Worm (Caenorhabditis elegans): ENCODE measurements around the gene Y38E10A.17.

ce11 chrII:12620764-12621163 lies 13.8 kb downstream of the Y38E10A.17 start, which contains the start of gene nspe-1:
- TF ChIP-seq elt-3 (tag; optimal IDR thresholded peaks at IDR 0.05) = no peak
- no peak for TF ChIP-seq lin-13 (GFP tag; optimal IDR thresholded peaks at IDR 0.05)
- no peak for TF ChIP-seq unc-62 (GFP tag; optimal IDR thresholded peaks at IDR 0.05)
- no peak for TF ChIP-seq nhr-6 (tag; optimal IDR thresholded peaks at IDR 0.05)
- TF ChIP-seq sem-4 (tag; optimal IDR thresholded peaks at IDR 0.05) = no peak
- TF ChIP-seq blmp-1 (tag; optimal IDR thresholded peaks at IDR 0.05; ENCODE audit: insufficient read depth) = no peak
- no peak for TF ChIP-seq elt-1 (tag; optimal IDR thresholded peaks at IDR 0.05)
- TF ChIP-seq snpc-4 (tag; optimal IDR thresholded peaks at IDR 0.05) = no peak
- no peak for TF ChIP-seq egl-27 (tag; optimal IDR thresholded peaks at IDR 0.05)
- no peak for TF ChIP-seq nhr-237 (tag; optimal IDR thresholded peaks at IDR 0.05)
- no peak for TF ChIP-seq lsy-2 (tag; optimal IDR thresholded peaks at IDR 0.05)
- TF ChIP-seq nhr-11 (tag; optimal IDR thresholded peaks at IDR 0.05) = no peak
